Fruit fly (Drosophila melanogaster) whole organism, wandering third instar larva: ENCODE data around the gene CG6415.

Source experiments
- Abd-B ChIP-seq: fragments of >200 bp; optimal IDR thresholded peaks from 2 replicates; lab custom pipeline; 2017; ENCODE audit warnings: missing biosample characterization, missing genetic modification characterization
- CG32264 ChIP-seq: fragments of 200-800 bp; sonication (Bioruptor generic); optimal IDR thresholded peaks from 2 replicates; lab custom pipeline; 2016; ENCODE audit warnings: missing biosample characterization, missing genetic modification characterization
- CG9705 ChIP-seq: fragments of 200-800 bp; sonication (Bioruptor generic); optimal IDR thresholded peaks from 2 replicates; lab custom pipeline; 2018; ENCODE audit warnings: missing biosample characterization, mild to moderate bottlenecking, missing genetic modification characterization
- CrebA ChIP-seq: fragments of 200-800 bp; sonication (Bioruptor generic); optimal IDR thresholded peaks from 2 replicates; lab custom pipeline; 2016; ENCODE audit warnings: missing biosample characterization, mild to moderate bottlenecking, missing genetic modification characterization, borderline replicate concordance
- Dfd ChIP-seq: fragments of >200 bp; optimal IDR thresholded peaks from 2 replicates; lab custom pipeline; 2017; ENCODE audit warnings: missing biosample characterization, missing genetic modification characterization
- Dif ChIP-seq: fragments of 200-275, 200-300 bp; sonication (Bioruptor generic); optimal IDR thresholded peaks from 2 replicates; lab custom pipeline; 2018; ENCODE audit warnings: missing biosample characterization, missing genetic modification characterization; ENCODE audit not compliant: partially characterized antibody
- GATAd ChIP-seq: sonication (Bioruptor generic); optimal IDR thresholded peaks from 2 replicates; lab custom pipeline; 2016; ENCODE audit warnings: missing biosample characterization, missing genetic modification characterization
- HLH106 ChIP-seq: fragments of 200-800 bp; optimal IDR thresholded peaks from 3 replicates; lab custom pipeline; 2019; ENCODE audit warnings: missing biosample characterization, mild to moderate bottlenecking, missing genetic modification characterization, moderate library complexity
- Hnf4 ChIP-seq: fragments of 200-800 bp; sonication (Bioruptor generic); optimal IDR thresholded peaks from 2 replicates; lab custom pipeline; 2016; ENCODE audit warnings: missing biosample characterization, mild to moderate bottlenecking, missing genetic modification characterization
- Hr78 ChIP-seq: fragments of >200 bp; optimal IDR thresholded peaks from 2 replicates; lab custom pipeline; 2017; ENCODE audit warnings: missing biosample characterization, missing genetic modification characterization
- Hr83 ChIP-seq: fragments of 200-300 bp; sonication (Bioruptor generic); optimal IDR thresholded peaks from 2 replicates; lab custom pipeline; 2016; ENCODE audit warnings: missing biosample characterization, mild to moderate bottlenecking, missing genetic modification characterization, moderate library complexity; ENCODE audit not compliant: poor library complexity, severe bottlenecking
- Jra ChIP-seq: sonication (Bioruptor generic); optimal IDR thresholded peaks from 2 replicates; lab custom pipeline; 2016; ENCODE audit warnings: missing biosample characterization, missing genetic modification characterization
- Mio ChIP-seq: sonication (Bioruptor generic); optimal IDR thresholded peaks from 2 replicates; lab custom pipeline; 2016; ENCODE audit warnings: missing biosample characterization, missing genetic modification characterization
- Myc ChIP-seq: fragments of >200 bp; optimal IDR thresholded peaks from 2 replicates; lab custom pipeline; 2017
- N ChIP-seq: fragments of >200 bp; optimal IDR thresholded peaks from 2 replicates; lab custom pipeline; 2018; ENCODE audit warnings: missing biosample characterization, missing external identifiers, missing genetic modification characterization
- OdsH ChIP-seq: fragments of 200-800 bp; sonication (Bioruptor generic); optimal IDR thresholded peaks from 2 replicates; lab custom pipeline; 2016; ENCODE audit warnings: missing biosample characterization, mild to moderate bottlenecking, missing genetic modification characterization
- Rel ChIP-seq, 2 experiments: fragments of 200-800 bp; sonication (Bioruptor generic) in 1 of 2; optimal IDR thresholded peaks; 2 replicates in 1 of 2; 3 replicates in 1 of 2; lab custom pipeline; 2016 to 2019; ENCODE audit warnings: mild to moderate bottlenecking in 2 of 2, missing biosample characterization in 2 of 2, missing genetic modification characterization in 2 of 2, moderate library complexity in 1 of 2
- Sp1 ChIP-seq: fragments of 200-800 bp; sonication (Bioruptor generic); optimal IDR thresholded peaks from 3 replicates; lab custom pipeline; 2019; ENCODE audit warnings: missing biosample characterization, mild to moderate bottlenecking, missing genetic modification characterization, moderate library complexity
- Vsx2 ChIP-seq: fragments of 200-300, 225-300 bp; sonication (Bioruptor generic); optimal IDR thresholded peaks from 2 replicates; lab custom pipeline; 2018; ENCODE audit warnings: missing biosample characterization, missing genetic modification characterization; ENCODE audit not compliant: partially characterized antibody
- br ChIP-seq: fragments of 200-800 bp; sonication (Bioruptor generic); optimal IDR thresholded peaks from 2 replicates; lab custom pipeline; 2016; ENCODE audit warnings: missing biosample characterization, missing genetic modification characterization
- brk ChIP-seq: fragments of 200-800 bp; sonication (Bioruptor generic); optimal IDR thresholded peaks from 2 replicates; lab custom pipeline; 2016; ENCODE audit warnings: missing biosample characterization, mild to moderate bottlenecking, missing genetic modification characterization
- dl ChIP-seq, 2 experiments: fragments of 175-275, 200-275 bp in 1 of 2; fragments of 200-275 bp in 1 of 2; sonication (Bioruptor generic); optimal IDR thresholded peaks; lab custom pipeline; 2018; ENCODE audit warnings: mild to moderate bottlenecking in 2 of 2, missing biosample characterization in 2 of 2, missing genetic modification characterization in 2 of 2, moderate library complexity in 2 of 2; ENCODE audit not compliant: partially characterized antibody in 2 of 2, insufficient read depth in 1 of 2
- dmrt93B ChIP-seq: fragments of 200-800 bp; sonication (Bioruptor generic); optimal IDR thresholded peaks from 2 replicates; lab custom pipeline; 2018; ENCODE audit warnings: missing biosample characterization, mild to moderate bottlenecking, missing genetic modification characterization
- dsf ChIP-seq: sonication (Bioruptor generic); optimal IDR thresholded peaks from 2 replicates; lab custom pipeline; 2016; ENCODE audit warnings: missing biosample characterization, missing genetic modification characterization, borderline replicate concordance
- ey ChIP-seq: fragments of 200-800 bp; sonication (Bioruptor generic); optimal IDR thresholded peaks from 2 replicates; lab custom pipeline; 2016; ENCODE audit warnings: missing biosample characterization, missing genetic modification characterization
- foxo ChIP-seq, 2 experiments: fragments of 200-800 bp; sonication (Bioruptor generic); optimal IDR thresholded peaks; 2 replicates in 1 of 2; 3 replicates in 1 of 2; lab custom pipeline; 2016 to 2017; ENCODE audit warnings: missing biosample characterization in 2 of 2, missing genetic modification characterization in 2 of 2
- fru ChIP-seq: fragments of 200-800 bp; sonication (Bioruptor generic); optimal IDR thresholded peaks from 3 replicates; lab custom pipeline; 2016; ENCODE audit warnings: missing biosample characterization, mild to moderate bottlenecking, missing genetic modification characterization
- h ChIP-seq: fragments of 200-800 bp; sonication (Bioruptor generic); optimal IDR thresholded peaks from 3 replicates; lab custom pipeline; 2016; ENCODE audit warnings: missing biosample characterization, mild to moderate bottlenecking, missing genetic modification characterization
- jim ChIP-seq: fragments of 175-275, 200-325 bp; sonication (Bioruptor generic); optimal IDR thresholded peaks from 2 replicates; lab custom pipeline; 2016; ENCODE audit warnings: missing biosample characterization, mild to moderate bottlenecking, missing genetic modification characterization
- lola ChIP-seq: fragments of >200 bp; optimal IDR thresholded peaks from 2 replicates; lab custom pipeline; 2017; ENCODE audit warnings: missing biosample characterization, missing genetic modification characterization
- pan ChIP-seq: fragments of >200 bp; optimal IDR thresholded peaks from 2 replicates; lab custom pipeline; 2017
- psq ChIP-seq: fragments of 200-800 bp; sonication (Bioruptor generic); optimal IDR thresholded peaks from 3 replicates; lab custom pipeline; 2017; ENCODE audit warnings: missing biosample characterization, mild to moderate bottlenecking, missing genetic modification characterization, moderate library complexity
- rgr ChIP-seq: fragments of 200-800 bp; sonication (Bioruptor generic); optimal IDR thresholded peaks from 3 replicates; lab custom pipeline; 2016; ENCODE audit warnings: missing biosample characterization, mild to moderate bottlenecking, missing genetic modification characterization
- sage ChIP-seq: fragments of 200-800 bp; sonication (Bioruptor generic); optimal IDR thresholded peaks from 2 replicates; lab custom pipeline; 2016; ENCODE audit warnings: missing biosample characterization, mild to moderate bottlenecking, missing genetic modification characterization
- sv ChIP-seq: fragments of 200-800 bp; sonication (Bioruptor generic); optimal IDR thresholded peaks from 3 replicates; lab custom pipeline; 2016; ENCODE audit warnings: missing biosample characterization, missing genetic modification characterization
- tai ChIP-seq: sonication (Bioruptor generic); optimal IDR thresholded peaks from 2 replicates; lab custom pipeline; 2016; ENCODE audit warnings: missing biosample characterization, missing genetic modification characterization
- usp ChIP-seq: fragments of >200 bp; optimal IDR thresholded peaks from 2 replicates; lab custom pipeline; 2017; ENCODE audit warnings: missing biosample characterization, missing genetic modification characterization
- woc ChIP-seq: sonication (Bioruptor generic); optimal IDR thresholded peaks from 2 replicates; lab custom pipeline; 2016; ENCODE audit warnings: missing biosample characterization, mild to moderate bottlenecking, missing genetic modification characterization

CG6415 gene

DNA sequence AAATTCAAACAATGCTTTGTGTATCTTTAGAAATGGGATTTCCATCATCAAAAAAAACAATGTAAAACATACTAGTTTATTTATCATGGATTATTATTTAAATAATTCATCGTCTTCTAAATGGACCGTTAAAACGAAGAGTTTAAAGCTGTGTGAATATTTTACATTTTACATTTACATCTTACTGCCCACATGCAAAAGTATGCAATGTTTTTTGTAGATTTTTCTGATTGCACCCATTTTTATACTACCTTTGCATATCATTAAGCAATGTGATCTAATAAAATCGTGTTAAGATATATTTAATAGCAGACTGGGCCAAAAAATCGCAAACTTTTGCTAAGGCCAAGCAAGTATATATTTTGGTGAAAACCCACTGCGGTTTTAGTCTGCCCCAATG is 31.9 kb upstream of the CG6415 start:
- no peak for TF ChIP-seq dmrt93B
- TF ChIP-seq psq (GFP tag; lab: Kevin White, UChicago): no peak
- TF ChIP-seq Myc (lab: Kevin White, UChicago): peak; percentile 41
- TF ChIP-seq CG32264: no peak
- TF ChIP-seq, all 38 proteins: peak for 1

- no peak for TF ChIP-seq dsf (GFP tag; lab: Kevin White, UChicago)
- no peak for TF ChIP-seq pan (lab: Kevin White, UChicago)
- no peak for TF ChIP-seq Hnf4
- TF ChIP-seq rgr (GFP tag; lab: Kevin White, UChicago): no peak
- no peak for TF ChIP-seq tai (GFP tag; lab: Kevin White, UChicago)
- no peak for TF ChIP-seq usp (GFP tag; lab: Kevin White, UChicago)
- no peak for TF ChIP-seq Myc (lab: Kevin White, UChicago)
- TF ChIP-seq OdsH (GFP tag; lab: Kevin White, UChicago): no peak
- no peak for TF ChIP-seq Hr78
- TF ChIP-seq Sp1 (GFP tag; lab: Kevin White, UChicago): no peak
- no peak for TF ChIP-seq Hr83 (GFP tag; lab: Kevin White, UChicago)
- peak; percentile 9 for TF ChIP-seq HLH106 (tag; lab: Kevin White, UChicago)
- TF ChIP-seq CG32264: no peak
- peak; percentile 2 for TF ChIP-seq psq (GFP tag; lab: Kevin White, UChicago)
Observed at dm6 chr2L:10672989-10673388, 30.4 kb upstream of the CG6415 start.

DNA sequence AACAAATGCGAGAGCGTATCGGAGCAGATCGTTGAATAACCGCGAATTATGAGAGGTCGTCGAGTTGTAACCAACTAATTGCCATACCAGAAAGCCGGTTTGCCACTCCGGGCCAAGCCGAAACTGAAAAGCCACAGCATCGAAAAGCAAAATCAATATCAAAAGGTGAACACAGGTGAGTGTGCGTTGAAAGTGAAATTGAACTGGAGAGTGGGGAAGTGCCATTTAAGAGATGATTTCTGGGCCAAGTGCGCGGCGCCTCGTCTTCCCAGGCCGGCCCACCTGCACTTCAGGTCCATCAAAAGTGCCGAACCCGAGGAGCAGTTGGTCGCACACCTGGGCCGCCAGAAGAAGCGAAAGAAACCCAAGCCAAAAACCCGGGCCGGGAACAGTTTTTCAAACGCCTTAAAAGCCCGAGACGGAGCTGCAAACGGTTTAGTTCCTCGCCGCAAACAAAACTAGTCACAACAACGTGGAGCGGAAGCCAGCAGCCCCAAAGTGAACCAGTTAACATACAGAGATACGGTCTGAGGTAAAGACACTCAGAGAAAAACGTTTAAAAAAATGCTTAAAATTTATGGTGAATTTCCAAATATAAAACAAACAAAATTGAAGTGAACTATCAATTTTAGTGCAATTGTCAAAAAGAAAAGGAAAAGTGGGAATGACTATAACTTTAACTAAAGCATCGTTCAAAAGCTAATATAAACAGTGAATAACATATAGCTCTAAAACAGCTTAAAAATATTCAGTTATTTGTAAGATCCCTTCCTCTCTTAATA is 26.3 kb upstream of the CG6415 start, which contains the start of gene CG17104:
Gene CG17104 (plus strand): TSS at position 266 of the 782 bp plus-strand sequence.
- TF ChIP-seq tai (GFP tag; lab: Kevin White, UChicago) (peak; percentile 32), ey (GFP tag; lab: Kevin White, UChicago) (peak; percentile 44), HLH106 (tag; lab: Kevin White, UChicago) (peak; percentile 54), Dfd (GFP tag; lab: Kevin White, UChicago) (no peak), woc (GFP tag; lab: Kevin White, UChicago) (peak; percentile 55), jim (GFP tag; lab: Kevin White, UChicago) (no peak), sage (GFP tag; lab: Kevin White, UChicago) (no peak), brk (GFP tag; lab: Kevin White, UChicago) (no peak), Hr78 (no peak), N (GFP tag; lab: Kevin White, UChicago) (no peak), Rel (GFP tag; optimal IDR thresholded peaks at IDR 0.05; lab: Kevin White, UChicago) (no peak), Rel (tag; optimal IDR thresholded peaks at IDR 0.05; lab: Kevin White, UChicago) (no peak), Dif (no peak), usp (GFP tag; lab: Kevin White, UChicago) (no peak), CG32264 (no peak), psq (GFP tag; lab: Kevin White, UChicago) (no peak), br (GFP tag; lab: Kevin White, UChicago) (peak; percentile 33), dl (GFP tag; optimal IDR thresholded peaks at IDR 0.05; lab: Kevin White, UChicago; ENCODE audit: insufficient read depth in 1 of 2, partially characterized antibody in 2 of 2) (no peak), OdsH (GFP tag; lab: Kevin White, UChicago) (peak; percentile 48), sv (GFP tag; lab: Kevin White, UChicago) (no peak), Vsx2 (GFP tag; lab: Kevin White, UChicago) (no peak), pan (lab: Kevin White, UChicago) (no peak), Mio (no peak), dmrt93B (no peak), Myc (lab: Kevin White, UChicago) (no peak), Abd-B (GFP tag; lab: Kevin White, UChicago) (no peak), Hr83 (GFP tag; lab: Kevin White, UChicago) (no peak), rgr (GFP tag; lab: Kevin White, UChicago) (peak; percentile 58), h (GFP tag; lab: Kevin White, UChicago) (peak; percentile 63), fru (GFP tag; lab: Kevin White, UChicago) (peak; percentile 75), GATAd (GFP tag; lab: Kevin White, UChicago) (no peak), lola (no peak), foxo (GFP tag; optimal IDR thresholded peaks at IDR 0.05; lab: Kevin White, UChicago) (peak in 1 of 2 experiments; percentile 60), Hnf4 (peak; percentile 29), Sp1 (GFP tag; lab: Kevin White, UChicago) (peak; percentile 46), CrebA (GFP tag; lab: Kevin White, UChicago) (no peak), Jra (GFP tag; lab: Kevin White, UChicago) (no peak), dsf (GFP tag; lab: Kevin White, UChicago) (no peak), CG9705 (GFP tag; lab: Kevin White, UChicago) (no peak)
